Fruit fly (Drosophila melanogaster): ENCODE results near the gene CG13066.

Gene CG13066

dm6 chr3L:16231857-16232256 lies 40.9 kb upstream of the CG13066 start, which contains the start of the genes PDCD-5 and MED10:
Gene PDCD-5, minus strand, starts transcription at chr3L:16232038.
Gene MED10, plus strand, starts transcription at chr3L:16232084.
- TF ChIP-seq CG8924 (tag; optimal IDR thresholded peaks at IDR 0.05) (no peak), sob (GFP tag; IDR thresholded peaks at IDR 0.05) (peak; percentile 44; the same call in 1 of the 2 replicates), zen (tag; optimal IDR thresholded peaks at IDR 0.05) (peak; percentile 36), CG3847 (GFP tag; IDR thresholded peaks at IDR 0.05) (peak; percentile 35; the same call in 1 of the 2 replicates), CG2116 (GFP tag; optimal IDR thresholded peaks at IDR 0.05) (peak; percentile 18), CTCF (GFP tag; optimal IDR thresholded peaks at IDR 0.05) (peak; percentile 54), gcm (GFP tag; optimal IDR thresholded peaks at IDR 0.05) (no peak), dmrt11E (tag; optimal IDR thresholded peaks at IDR 0.05) (peak; percentile 24), trem (tag; optimal IDR thresholded peaks at IDR 0.05) (peak; percentile 42), knrl (GFP tag; IDR thresholded peaks at IDR 0.05; ENCODE audit: partially characterized antibody) (peak; percentile 30; the same call in 1 of the 3 replicates), Opbp (GFP tag; IDR thresholded peaks at IDR 0.05; ENCODE audit: partially characterized antibody) (peak; percentile 50; the same call in 1 of the 3 replicates), ro (GFP tag; IDR thresholded peaks at IDR 0.05) (no peak), CG13424 (tag; optimal IDR thresholded peaks at IDR 0.05) (peak; percentile 12), Dref (GFP tag; IDR thresholded peaks at IDR 0.05) (peak; percentile 45), Sry-δ (GFP tag; optimal IDR thresholded peaks at IDR 0.05) (peak; percentile 57), CG3995 (GFP tag; optimal IDR thresholded peaks at IDR 0.05) (peak; percentile 69), CG17385 (GFP tag; optimal IDR thresholded peaks at IDR 0.05) (peak; percentile 99), NC2α (GFP tag; optimal IDR thresholded peaks at IDR 0.05) (no peak), CG15514 (GFP tag; optimal IDR thresholded peaks at IDR 0.05) (peak; percentile 53), Sin3A (optimal IDR thresholded peaks at IDR 0.05) (peak; percentile 72), Hsf (GFP tag; optimal IDR thresholded peaks at IDR 0.05) (peak; percentile 24), YL-1 (GFP tag; optimal IDR thresholded peaks at IDR 0.05) (peak; percentile 96), Lhr (GFP tag; optimal IDR thresholded peaks at IDR 0.05) (peak; percentile 18), crp (GFP tag; optimal IDR thresholded peaks at IDR 0.05) (peak in 1 of 2 experiments; percentile 72), Ets97D (GFP tag; optimal IDR thresholded peaks at IDR 0.05) (peak; percentile 82), phol (tag; optimal IDR thresholded peaks at IDR 0.05) (peak; percentile 65), CG16863 (GFP tag; optimal IDR thresholded peaks at IDR 0.05) (no peak), dpn (GFP tag; optimal IDR thresholded peaks at IDR 0.05) (peak; percentile 9 to 14), CG3281 (GFP tag; optimal IDR thresholded peaks at IDR 0.05) (peak; percentile 72), CG10147 (GFP tag; optimal IDR thresholded peaks at IDR 0.05) (no peak), Dp (GFP tag; optimal IDR thresholded peaks at IDR 0.05) (peak; percentile 38), CG32767 (GFP tag; IDR thresholded peaks at IDR 0.05) (no peak), gem (tag; optimal IDR thresholded peaks at IDR 0.05) (no peak), Mes4 (GFP tag; optimal IDR thresholded peaks at IDR 0.05) (no peak), bbx (GFP tag; IDR thresholded peaks at IDR 0.05; ENCODE audit: partially characterized antibody) (0 out of 2 replicates have a peak, but pooled peaks have one; percentile 28), CG18764 (GFP tag; optimal IDR thresholded peaks at IDR 0.05) (no peak), CHES-1-like (GFP tag; optimal IDR thresholded peaks at IDR 0.05) (peak; percentile 31), bigmax (GFP tag; optimal IDR thresholded peaks at IDR 0.05) (no peak), CG17912 (GFP tag; optimal IDR thresholded peaks at IDR 0.05) (peak; percentile 55), dm (GFP tag; optimal IDR thresholded peaks at IDR 0.05) (peak; percentile 70), nmo (GFP tag; optimal IDR thresholded peaks at IDR 0.05) (peak; percentile 70), bcd (GFP tag; optimal IDR thresholded peaks at IDR 0.05) (peak; percentile 59), CG18011 (GFP tag; optimal IDR thresholded peaks at IDR 0.05) (no peak), ci (GFP tag; IDR thresholded peaks at IDR 0.05) (no peak), Bgb (GFP tag; IDR thresholded peaks at IDR 0.05; ENCODE audit: partially characterized antibody) (peak; percentile 28; the same call in 1 of the 2 replicates), nom (GFP tag; optimal IDR thresholded peaks at IDR 0.05) (peak; percentile 51), CoRest (tag; optimal IDR thresholded peaks at IDR 0.05) (peak; percentile 47), CG42726 (GFP tag; IDR thresholded peaks at IDR 0.05; ENCODE audit: partially characterized antibody) (peak; percentile 66; the same call in 1 of the 2 replicates), Elba2 (GFP tag; optimal IDR thresholded peaks at IDR 0.05) (peak; percentile 44), sug (tag; optimal IDR thresholded peaks at IDR 0.05) (peak; percentile 27)
